In genomic region chrX:3526712-3527111, ce11 we compare ENCODE assay signal across 2 worm cellular contexts.
TF ChIP-seq lines count a peak whose summit lies in the region.

No protein-coding gene starts in this region.

TF ChIP-seq in whole organism, L1 larva, 84 proteins besides CTCF, POLR2A, EP300 and RAD21:
- peak; percentile 8 for TF ChIP-seq lin-14 (GFP tag; optimal IDR thresholded peaks at IDR 0.05; lab: Kevin White, UChicago)
- no peak for TF ChIP-seq zip-4 (GFP tag; optimal IDR thresholded peaks at IDR 0.05; lab: Kevin White, UChicago)
- TF ChIP-seq fkh-10 (GFP tag; optimal IDR thresholded peaks at IDR 0.05; lab: Kevin White, UChicago) = peak; percentile 26
- TF ChIP-seq fkh-8 (tag; optimal IDR thresholded peaks at IDR 0.05; lab: Kevin White, UChicago) = no peak
TF ChIP-seq in whole organism, L1 larva: peak in this region for 2.

TF ChIP-seq in whole organism, L4 larva, 104 proteins besides CTCF, POLR2A, EP300 and RAD21:
- TF ChIP-seq ceh-82 (tag; optimal IDR thresholded peaks at IDR 0.05; lab: Kevin White, UChicago) (no peak), unc-62 (GFP tag; optimal IDR thresholded peaks at IDR 0.05 in 1 of 2; lab: Kevin White, UChicago) (peak in 1 of 2 experiments; percentile 91), unc-62 (tag; optimal IDR thresholded peaks at IDR 0.05; lab: Kevin White, UChicago) (no peak), ZK337.2 (GFP tag; IDR thresholded peaks at IDR 0.05; lab: Robert Waterston, UW) (no peak), attf-4 (tag; optimal IDR thresholded peaks at IDR 0.05; lab: Kevin White, UChicago) (no peak), dve-1 (tag; optimal IDR thresholded peaks at IDR 0.05; lab: Kevin White, UChicago; ENCODE audit: insufficient read depth) (no peak), hlh-30 (tag; optimal IDR thresholded peaks at IDR 0.05; lab: Kevin White, UChicago; ENCODE audit: insufficient read depth) (no peak), nhr-10 (tag; optimal IDR thresholded peaks at IDR 0.05; lab: Kevin White, UChicago) (no peak), Y5F2A.4 (GFP tag; optimal IDR thresholded peaks at IDR 0.05; lab: Kevin White, UChicago) (no peak), aha-1 (tag; lab: Kevin White, UChicago) (peak; percentile 72), duxl-1 (tag; optimal IDR thresholded peaks at IDR 0.05; lab: Kevin White, UChicago; ENCODE audit: poor library complexity) (no peak), nhr-111 (GFP tag; optimal IDR thresholded peaks at IDR 0.05; lab: Kevin White, UChicago) (no peak), mdt-29 (GFP tag; IDR thresholded peaks at IDR 0.05; lab: Robert Waterston, UW) (no peak), nhr-48 (tag; optimal IDR thresholded peaks at IDR 0.05; lab: Kevin White, UChicago) (no peak), zfp-3 (GFP tag; conservative IDR thresholded peaks at IDR 0.05; lab: Robert Waterston, UW) (no peak)

Comparison
In these comparisons a context has a peak if more than half of its experiments do, and no peak if none do; other contexts are left out.
1. Of the 29 proteins assayed by ChIP-seq in both whole organism, L4 larva and whole organism, L1 larva: peak only in whole organism, L4 larva: aha-1; only in whole organism, L1 larva: fkh-10; in both: none; in neither: 26; mixed calls (peak in some experiments, not most) for 1.